Worm (Caenorhabditis elegans): ENCODE data around the gene ugt-36.

The ugt-36 gene

ce11 chrV:7175201-7175600, 8.4 kb downstream of the ugt-36 start, which contains the start of gene lgc-39:
Gene lgc-39, plus strand, starts transcription at chrV:7175501.
- no peak for TF ChIP-seq elt-2 (tag; optimal IDR thresholded peaks at IDR 0.05)
- TF ChIP-seq lin-11 (tag; optimal IDR thresholded peaks at IDR 0.05), result no peak
- TF ChIP-seq ets-4 (tag; optimal IDR thresholded peaks at IDR 0.05), result no peak
- no peak for TF ChIP-seq pag-3 (tag; optimal IDR thresholded peaks at IDR 0.05; ENCODE audit: borderline replicate concordance)
- TF ChIP-seq ama-1 (optimal IDR thresholded peaks at IDR 0.05), result no peak
- no peak for TF ChIP-seq nfya-1 (tag; optimal IDR thresholded peaks at IDR 0.05)
- TF ChIP-seq ahr-1 (tag; optimal IDR thresholded peaks at IDR 0.05), result no peak
- no peak for TF ChIP-seq pax-1 (tag; optimal IDR thresholded peaks at IDR 0.05)
- no peak for TF ChIP-seq elt-4 (tag; optimal IDR thresholded peaks at IDR 0.05)
- TF ChIP-seq unc-42 (tag; optimal IDR thresholded peaks at IDR 0.05), result no peak
- no peak for TF ChIP-seq F13H6.1 (tag; optimal IDR thresholded peaks at IDR 0.05)
- no peak for TF ChIP-seq hlh-30 (tag; optimal IDR thresholded peaks at IDR 0.05; ENCODE audit: insufficient read depth)
- no peak for TF ChIP-seq ceh-9 (tag; optimal IDR thresholded peaks at IDR 0.05)

ce11 chrV:7178843-7179242, 12.0 kb downstream of the ugt-36 start, which contains the start of gene cpsf-2:
Gene cpsf-2, plus strand, starts transcription at chrV:7179172.
- no peak for TF ChIP-seq K09A11.1 (tag; optimal IDR thresholded peaks at IDR 0.05; ENCODE audit: insufficient read depth)
- no peak for TF ChIP-seq ets-4 (tag; optimal IDR thresholded peaks at IDR 0.05)
- TF ChIP-seq nhr-232 (tag; optimal IDR thresholded peaks at IDR 0.05), result no peak
- TF ChIP-seq unc-86 (tag; optimal IDR thresholded peaks at IDR 0.05), result no peak
- TF ChIP-seq T23F11.4 (GFP tag; optimal IDR thresholded peaks at IDR 0.05), result no peak
- TF ChIP-seq Y22D7AL.16 (tag; optimal IDR thresholded peaks at IDR 0.05), result no peak
- TF ChIP-seq tbx-2 (tag; optimal IDR thresholded peaks at IDR 0.05), result no peak
- no peak for TF ChIP-seq mec-3 (tag; optimal IDR thresholded peaks at IDR 0.05; ENCODE audit: borderline replicate concordance)
- no peak for TF ChIP-seq ceh-30 (tag; optimal IDR thresholded peaks at IDR 0.05)
- no peak for TF ChIP-seq ceh-48 (tag; optimal IDR thresholded peaks at IDR 0.05)

ce11 chrV:7184549-7184948, 17.7 kb downstream of the ugt-36 start, which contains the start of gene pitr-5:
Gene pitr-5, plus strand, starts transcription at chrV:7184849.
- TF ChIP-seq fkh-10 (GFP tag; optimal IDR thresholded peaks at IDR 0.05) (no peak), eyg-1 (tag; optimal IDR thresholded peaks at IDR 0.05) (no peak), pag-3 (tag; optimal IDR thresholded peaks at IDR 0.05; ENCODE audit: borderline replicate concordance) (no peak), ceh-31 (tag; optimal IDR thresholded peaks at IDR 0.05) (no peak), ceh-19 (GFP tag; optimal IDR thresholded peaks at IDR 0.05) (no peak), madf-2 (tag; optimal IDR thresholded peaks at IDR 0.05) (no peak), ztf-16 (tag; optimal IDR thresholded peaks at IDR 0.05) (no peak), unc-55 (GFP tag; optimal IDR thresholded peaks at IDR 0.05) (no peak), che-1 (tag; optimal IDR thresholded peaks at IDR 0.05) (no peak), Y22D7AL.16 (tag; optimal IDR thresholded peaks at IDR 0.05) (no peak), sox-2 (GFP tag; IDR thresholded peaks at IDR 0.05) (no peak)

ce11 chrV:7186599-7186998, 19.8 kb downstream of the ugt-36 start:
- no peak for TF ChIP-seq pha-4 (tag; optimal IDR thresholded peaks at IDR 0.05)
- no peak for TF ChIP-seq ceh-45 (GFP tag; IDR thresholded peaks at IDR 0.05)
- no peak for TF ChIP-seq ref-2 (tag; optimal IDR thresholded peaks at IDR 0.05)
- no peak for TF ChIP-seq unc-86 (tag; optimal IDR thresholded peaks at IDR 0.05)
- TF ChIP-seq ttx-3 (tag; optimal IDR thresholded peaks at IDR 0.05), result no peak
- TF ChIP-seq ets-4 (tag; optimal IDR thresholded peaks at IDR 0.05), result no peak
- no peak for TF ChIP-seq unc-3 (GFP tag; conservative IDR thresholded peaks at IDR 0.05)
- TF ChIP-seq unc-3 (tag; optimal IDR thresholded peaks at IDR 0.05), result no peak
- no peak for TF ChIP-seq hlh-8 (tag; optimal IDR thresholded peaks at IDR 0.05)
- TF ChIP-seq ceh-34 (tag; optimal IDR thresholded peaks at IDR 0.05), result no peak
- TF ChIP-seq madf-2 (tag; optimal IDR thresholded peaks at IDR 0.05), result no peak
- no peak for TF ChIP-seq K09A11.1 (tag; optimal IDR thresholded peaks at IDR 0.05; ENCODE audit: insufficient read depth)
- no peak for TF ChIP-seq ceh-19 (GFP tag; optimal IDR thresholded peaks at IDR 0.05)
- TF ChIP-seq tbx-7 (tag; optimal IDR thresholded peaks at IDR 0.05), result no peak
- TF ChIP-seq sox-2 (GFP tag; IDR thresholded peaks at IDR 0.05), result no peak
- no peak for TF ChIP-seq ceh-18 (tag; optimal IDR thresholded peaks at IDR 0.05)
- no peak for TF ChIP-seq dmd-4 (tag; optimal IDR thresholded peaks at IDR 0.05; ENCODE audit: borderline replicate concordance)
- no peak for TF ChIP-seq syd-9 (tag; optimal IDR thresholded peaks at IDR 0.05)
- TF ChIP-seq pros-1 (tag; optimal IDR thresholded peaks at IDR 0.05), result no peak
